Fruit fly (Drosophila melanogaster) whole organism, embryonic: ENCODE data around the gene CG32855.

Source experiments
- B-H1 ChIP-seq: fragments of 200-800 bp; sonication (Bioruptor generic); IDR thresholded peaks from 3 replicates; pipeline ENCODE4 v1.3.6; 2022; ENCODE audit warnings: missing biosample characterization, missing genetic modification characterization
- BEAF-32 ChIP-seq: fragments of 200-800 bp; sonication (Bioruptor generic); optimal IDR thresholded peaks from 3 replicates; lab custom pipeline; 2017; ENCODE audit warnings: missing biosample characterization, missing genetic modification characterization, mild to moderate bottlenecking, moderate library complexity, missing genetic modification reagents
- CG10431 ChIP-seq: fragments of 200-800 bp; sonication (Bioruptor generic); optimal IDR thresholded peaks from 3 replicates; lab custom pipeline; 2018; ENCODE audit warnings: missing biosample characterization, mild to moderate bottlenecking, missing genetic modification characterization
- CG10654 ChIP-seq: fragments of 200-800 bp; sonication (Bioruptor generic); optimal IDR thresholded peaks from 2 replicates; lab custom pipeline; 2016; ENCODE audit warnings: missing biosample characterization, missing genetic modification characterization
- CG12744 ChIP-seq: fragments of 200-800 bp; sonication (Bioruptor generic); optimal IDR thresholded peaks from 2 replicates; lab custom pipeline; 2016; ENCODE audit warnings: missing biosample characterization, missing genetic modification characterization
- CG13287 ChIP-seq: fragments of 200-800 bp; sonication (Bioruptor generic); IDR thresholded peaks from 2 replicates; pipeline ENCODE4 v1.3.6; 2022; ENCODE audit warnings: missing biosample characterization, missing genetic modification characterization; ENCODE audit not compliant: partially characterized antibody
- CG13775 ChIP-seq: fragments of 200-800 bp; sonication (Bioruptor generic); optimal IDR thresholded peaks from 3 replicates; lab custom pipeline; 2017; ENCODE audit warnings: missing biosample characterization, mild to moderate bottlenecking, missing genetic modification characterization
- CG14965 ChIP-seq: fragments of 200-800 bp; sonication (Bioruptor generic); optimal IDR thresholded peaks from 2 replicates; lab custom pipeline; 2016; ENCODE audit warnings: missing biosample characterization, missing genetic modification characterization, borderline replicate concordance
- CG17359 ChIP-seq: fragments of 200-800 bp; sonication (Bioruptor generic); optimal IDR thresholded peaks from 3 replicates; lab custom pipeline; 2018; ENCODE audit warnings: missing biosample characterization, mild to moderate bottlenecking, missing genetic modification characterization, moderate library complexity
- CG17361 ChIP-seq: fragments of 200-800 bp; sonication (Bioruptor generic); IDR thresholded peaks from 3 replicates; pipeline ENCODE4 v1.3.6; 2022; ENCODE audit warnings: missing biosample characterization, missing genetic modification characterization
- CG17568 ChIP-seq: fragments of 200-800 bp; sonication (Bioruptor generic); optimal IDR thresholded peaks from 2 replicates; lab custom pipeline; 2018; ENCODE audit warnings: missing biosample characterization, mild to moderate bottlenecking, missing genetic modification characterization, moderate library complexity
- CG17829 ChIP-seq: fragments of 200-800 bp; optimal IDR thresholded peaks from 2 replicates; lab custom pipeline; 2019; ENCODE audit warnings: missing biosample characterization, mild to moderate bottlenecking, missing genetic modification characterization, moderate library complexity
- CG2712 ChIP-seq: fragments of 200-800 bp; optimal IDR thresholded peaks from 3 replicates; lab custom pipeline; 2019; ENCODE audit warnings: missing biosample characterization, mild to moderate bottlenecking, missing genetic modification characterization, moderate library complexity
- CG30431 ChIP-seq: fragments of 200-800 bp; sonication (Bioruptor generic); optimal IDR thresholded peaks from 2 replicates; lab custom pipeline; 2017; ENCODE audit warnings: missing biosample characterization, missing genetic modification characterization
- CG34224 ChIP-seq: fragments of 200-800 bp; sonication (Bioruptor generic); IDR thresholded peaks from 3 replicates; pipeline ENCODE4 v1.3.6; 2022; ENCODE audit warnings: missing biosample characterization, missing genetic modification characterization; ENCODE audit not compliant: partially characterized antibody
- CG3838 ChIP-seq: fragments of 200-800 bp; sonication (Bioruptor generic); optimal IDR thresholded peaks from 3 replicates; lab custom pipeline; 2016; ENCODE audit warnings: missing biosample characterization, missing genetic modification characterization
- CG6813 ChIP-seq: fragments of 200-800 bp; sonication (Bioruptor generic); optimal IDR thresholded peaks from 2 replicates; lab custom pipeline; 2017; ENCODE audit warnings: missing biosample characterization, missing genetic modification characterization, mild to moderate bottlenecking, moderate library complexity, missing genetic modification reagents
- CG7556 ChIP-seq: fragments of 200-800 bp; sonication (Bioruptor generic); optimal IDR thresholded peaks from 2 replicates; lab custom pipeline; 2017; ENCODE audit warnings: missing biosample characterization, mild to moderate bottlenecking, missing genetic modification characterization
- Camta ChIP-seq: fragments of 200-800 bp; sonication (Bioruptor generic); optimal IDR thresholded peaks from 2 replicates; lab custom pipeline; 2016; ENCODE audit warnings: missing biosample characterization, missing genetic modification characterization
- H2.0 ChIP-seq: fragments of 200-800 bp; sonication (Bioruptor generic); IDR thresholded peaks from 2 replicates; pipeline ENCODE4 v1.3.6; 2022; ENCODE audit warnings: missing biosample characterization, missing genetic modification characterization
- Jarid2 ChIP-seq: fragments of 200-800 bp; sonication (Bioruptor generic); optimal IDR thresholded peaks from 3 replicates; lab custom pipeline; 2017; ENCODE audit warnings: mild to moderate bottlenecking, missing biosample characterization, missing genetic modification reagents, missing genetic modification characterization
- MESR4 ChIP-seq: fragments of 200-800 bp; sonication (Bioruptor generic); optimal IDR thresholded peaks from 2 replicates; lab custom pipeline; 2018; ENCODE audit warnings: missing biosample characterization, mild to moderate bottlenecking, missing genetic modification characterization, moderate library complexity
- Optix ChIP-seq: fragments of 200-800 bp; sonication (Bioruptor generic); IDR thresholded peaks from 3 replicates; pipeline ENCODE4 v1.3.6; 2022; ENCODE audit warnings: missing biosample characterization, missing genetic modification characterization
- Rfx ChIP-seq: fragments of 200-800 bp; sonication (Bioruptor generic); IDR thresholded peaks from 2 replicates; pipeline ENCODE4 v1.3.6; 2022; ENCODE audit warnings: missing biosample characterization, missing genetic modification characterization
- Trl ChIP-seq, 3 experiments: fragments of >200 bp in 2 of 3; fragments of 200-800 bp in 1 of 3; sonication (Bioruptor generic) in 1 of 3; optimal IDR thresholded peaks; 2 replicates in 1 of 3; 3 replicates in 2 of 3; lab custom pipeline; 2016 to 2017; ENCODE audit warnings: missing biosample characterization in 1 of 3, missing genetic modification characterization in 1 of 3
- Xbp1 ChIP-seq: fragments of 200-800 bp; sonication (Bioruptor generic); optimal IDR thresholded peaks from 3 replicates; lab custom pipeline; 2016; ENCODE audit warnings: missing biosample characterization, mild to moderate bottlenecking, missing genetic modification characterization
- YL-1 ChIP-seq: fragments of 200-800 bp; sonication (Bioruptor generic); optimal IDR thresholded peaks from 3 replicates; lab custom pipeline; 2017; ENCODE audit warnings: missing biosample characterization, mild to moderate bottlenecking, missing genetic modification characterization
- az2 ChIP-seq: fragments of 200-800 bp; sonication (Bioruptor generic); optimal IDR thresholded peaks from 3 replicates; lab custom pipeline; 2016; ENCODE audit warnings: missing biosample characterization, missing genetic modification characterization
- bowl ChIP-seq: fragments of 200-800 bp; sonication (Bioruptor generic); IDR thresholded peaks from 2 replicates; pipeline ENCODE4 v1.3.6; 2022; ENCODE audit warnings: missing biosample characterization, missing genetic modification characterization
- caup ChIP-seq: fragments of 200-800 bp; sonication (Bioruptor generic); optimal IDR thresholded peaks from 3 replicates; lab custom pipeline; 2017; ENCODE audit warnings: missing biosample characterization, mild to moderate bottlenecking, missing genetic modification characterization, moderate library complexity; ENCODE audit not compliant: severe bottlenecking
- disco-r ChIP-seq: fragments of 200-800 bp; sonication (Bioruptor generic); optimal IDR thresholded peaks from 2 replicates; lab custom pipeline; 2016; ENCODE audit warnings: missing biosample characterization, missing genetic modification characterization
- dm ChIP-seq: fragments of 200-800 bp; sonication (Bioruptor generic); optimal IDR thresholded peaks from 3 replicates; lab custom pipeline; 2016; ENCODE audit warnings: missing biosample characterization, missing genetic modification characterization
- dmrt11E ChIP-seq: fragments of 200-800 bp; sonication (Bioruptor generic); optimal IDR thresholded peaks from 3 replicates; lab custom pipeline; 2018; ENCODE audit warnings: missing biosample characterization, mild to moderate bottlenecking, missing genetic modification characterization, moderate library complexity
- eve ChIP-seq, 2 experiments: fragments of >200 bp; optimal IDR thresholded peaks; 2 replicates each; lab custom pipeline; 2017; ENCODE audit warnings: missing biosample characterization in 2 of 2, missing genetic modification characterization in 2 of 2
- fd3F ChIP-seq: fragments of 200-800 bp; sonication (Bioruptor generic); optimal IDR thresholded peaks from 2 replicates; lab custom pipeline; 2018; ENCODE audit warnings: missing biosample characterization, mild to moderate bottlenecking, missing genetic modification characterization, moderate library complexity
- ftz-f1 ChIP-seq: fragments of 200-800 bp; sonication (Bioruptor generic); optimal IDR thresholded peaks from 2 replicates; lab custom pipeline; 2016; ENCODE audit warnings: missing biosample characterization, missing genetic modification characterization
- knrl ChIP-seq: fragments of 200-800 bp; sonication (Bioruptor generic); IDR thresholded peaks from 3 replicates; pipeline ENCODE4 v1.3.6; 2022; ENCODE audit warnings: missing biosample characterization, missing genetic modification characterization; ENCODE audit not compliant: partially characterized antibody
- lilli ChIP-seq: fragments of 200-800 bp; sonication (Bioruptor generic); optimal IDR thresholded peaks from 3 replicates; lab custom pipeline; 2016; ENCODE audit warnings: missing biosample characterization, missing genetic modification characterization
- luna ChIP-seq: fragments of 200-800 bp; sonication (Bioruptor generic); optimal IDR thresholded peaks from 2 replicates; lab custom pipeline; 2016; ENCODE audit warnings: missing biosample characterization, missing genetic modification characterization
- nau ChIP-seq: fragments of 200-800 bp; sonication (Bioruptor generic); optimal IDR thresholded peaks from 3 replicates; lab custom pipeline; 2017; ENCODE audit warnings: missing biosample characterization, mild to moderate bottlenecking, missing genetic modification characterization, missing genetic modification reagents
- onecut ChIP-seq: fragments of 200-800 bp; sonication (Bioruptor generic); IDR thresholded peaks from 2 replicates; pipeline ENCODE4 v1.3.6; 2022; ENCODE audit warnings: missing biosample characterization, missing genetic modification characterization
- repo ChIP-seq: fragments of 200-800 bp; sonication (Bioruptor generic); optimal IDR thresholded peaks from 2 replicates; lab custom pipeline; 2016; ENCODE audit warnings: missing biosample characterization, missing genetic modification characterization
- schlank ChIP-seq: fragments of 200-800 bp; sonication (Bioruptor generic); optimal IDR thresholded peaks from 2 replicates; lab custom pipeline; 2018; ENCODE audit warnings: missing biosample characterization, mild to moderate bottlenecking, missing genetic modification characterization
- shn ChIP-seq: fragments of 200-800 bp; sonication (Bioruptor generic); optimal IDR thresholded peaks from 3 replicates; lab custom pipeline; 2016; ENCODE audit warnings: missing biosample characterization, missing genetic modification characterization
- sim ChIP-seq: fragments of 200-800 bp; sonication (Bioruptor generic); IDR thresholded peaks from 2 replicates; pipeline ENCODE4 v1.3.6; 2022; ENCODE audit warnings: missing biosample characterization, missing genetic modification characterization
- stc ChIP-seq: fragments of 200-800 bp; sonication (Bioruptor generic); IDR thresholded peaks from 2 replicates; pipeline ENCODE4 v1.3.6; 2022; ENCODE audit warnings: missing biosample characterization, missing genetic modification characterization
- trh ChIP-seq: fragments of 200-800 bp; sonication (Bioruptor generic); optimal IDR thresholded peaks from 2 replicates; lab custom pipeline; 2016; ENCODE audit warnings: missing biosample characterization, missing genetic modification characterization
- zf30C ChIP-seq: fragments of 200-800 bp; sonication (Bioruptor generic); optimal IDR thresholded peaks from 3 replicates; lab custom pipeline; 2018; ENCODE audit warnings: missing biosample characterization, mild to moderate bottlenecking, missing genetic modification characterization

Gene CG32855

DNA sequence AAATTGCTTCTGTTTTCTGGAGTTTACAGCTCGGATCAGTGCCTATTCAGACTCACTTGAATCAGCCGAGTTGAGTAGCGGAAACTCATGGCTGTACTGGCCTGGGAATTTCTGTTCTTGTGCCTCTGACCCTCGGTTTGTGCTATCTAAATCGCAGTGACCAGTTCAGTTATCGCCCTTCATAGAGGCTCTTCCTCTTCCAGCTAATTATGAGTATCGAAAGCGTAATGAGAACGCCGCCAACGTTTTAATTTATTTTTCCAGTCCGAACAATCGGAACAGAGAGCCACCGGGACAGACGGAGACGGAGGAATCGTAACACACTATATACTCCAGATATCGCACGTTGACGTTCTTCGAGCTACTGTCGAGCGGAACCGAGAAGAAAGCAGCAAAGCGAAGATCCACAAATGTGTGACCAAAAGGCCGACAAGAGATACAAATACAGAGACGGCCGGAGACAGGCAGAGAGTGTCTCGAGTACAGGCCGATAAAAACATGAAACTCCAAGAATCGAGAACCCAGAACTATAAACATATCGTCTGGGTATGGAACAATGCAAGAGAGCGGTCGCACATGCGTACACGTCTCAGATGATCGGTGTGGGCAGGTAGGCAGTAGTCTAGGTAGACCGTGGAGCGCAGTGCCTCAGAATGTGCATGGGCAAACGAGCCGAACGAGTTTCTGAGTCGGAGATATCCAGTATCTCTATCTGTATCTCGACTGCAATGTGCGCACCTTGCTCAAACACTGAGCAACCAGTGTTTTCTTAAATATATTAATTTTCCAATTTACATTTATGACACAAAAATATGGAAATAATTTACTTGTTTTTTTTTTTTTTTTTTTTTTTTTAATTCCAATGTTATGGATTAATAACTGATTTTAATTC is 8.9 kb downstream of the CG32855 start (continued):
- TF ChIP-seq H2.0 (GFP tag; lab: Robert Waterston, UW) (peak; percentile 75), schlank (tag; lab: Kevin White, UChicago) (no peak), CG12744 (peak; percentile 54), dm (GFP tag; lab: Kevin White, UChicago) (peak; percentile 24), CG6813 (GFP tag; lab: Kevin White, UChicago) (peak; percentile 27), ftz-f1 (GFP tag; lab: Kevin White, UChicago) (no peak), repo (GFP tag; lab: Kevin White, UChicago) (no peak), zf30C (GFP tag; lab: Kevin White, UChicago) (no peak), BEAF-32 (peak; percentile 20), Trl (optimal IDR thresholded peaks at IDR 0.05; lab: Kevin White, UChicago) (peak; percentile 7 to 34), Trl (GFP tag; optimal IDR thresholded peaks at IDR 0.05; lab: Kevin White, UChicago) (no peak), CG30431 (GFP tag; lab: Kevin White, UChicago) (no peak), CG17359 (peak; percentile 47), stc (GFP tag; lab: Robert Waterston, UW) (peak; percentile 88), caup (no peak), CG17361 (GFP tag; lab: Robert Waterston, UW) (peak; percentile 58; the same call in 2 of the 3 replicates), CG3838 (no peak), Rfx (0 out of 2 replicates have a peak, but pooled peaks have one; percentile 12), YL-1 (GFP tag; lab: Kevin White, UChicago) (no peak), CG17568 (GFP tag; lab: Kevin White, UChicago) (peak; percentile 12), CG10431 (GFP tag; lab: Kevin White, UChicago) (peak; percentile 48), CG13287 (GFP tag; lab: Robert Waterston, UW) (no peak), luna (GFP tag; lab: Kevin White, UChicago) (no peak), Xbp1 (GFP tag; lab: Kevin White, UChicago) (peak; percentile 69), onecut (peak; percentile 55), fd3F (GFP tag; lab: Kevin White, UChicago) (no peak), B-H1 (GFP tag; lab: Robert Waterston, UW) (peak; percentile 55; the same call in 2 of the 3 replicates), disco-r (no peak), bowl (GFP tag; lab: Robert Waterston, UW) (no peak), CG13775 (GFP tag; lab: Kevin White, UChicago) (peak; percentile 42), dmrt11E (tag; lab: Kevin White, UChicago) (peak; percentile 88), Jarid2 (GFP tag; lab: Kevin White, UChicago) (no peak), lilli (GFP tag; lab: Kevin White, UChicago) (peak; percentile 55), az2 (peak; percentile 86), CG7556 (GFP tag; lab: Kevin White, UChicago) (peak; percentile 72), CG34224 (GFP tag; lab: Robert Waterston, UW) (no peak), CG2712 (tag; lab: Kevin White, UChicago) (peak; percentile 92), MESR4 (GFP tag; lab: Kevin White, UChicago) (no peak), trh (GFP tag; lab: Kevin White, UChicago) (no peak), knrl (GFP tag; lab: Robert Waterston, UW) (no peak), sim (GFP tag; lab: Robert Waterston, UW) (peak; percentile 66; the same call in 1 of the 2 replicates), CG17829 (tag; lab: Kevin White, UChicago) (peak; percentile 90), shn (GFP tag; lab: Kevin White, UChicago) (no peak), Optix (GFP tag; lab: Robert Waterston, UW) (peak; percentile 43; the same call in 1 of the 3 replicates), CG14965 (GFP tag; lab: Kevin White, UChicago) (no peak), Camta (GFP tag; lab: Kevin White, UChicago) (peak; percentile 51), CG10654 (peak; percentile 67), nau (GFP tag; lab: Kevin White, UChicago) (no peak), eve (GFP tag; optimal IDR thresholded peaks at IDR 0.05; lab: Kevin White, UChicago) (no peak)
